Fruit fly (Drosophila melanogaster) whole organism, adult: ENCODE measurements around the gene Sema1a.

Experiments
- CG11617 ChIP-seq: fragments of 200-800 bp; sonication (Bioruptor generic); optimal IDR thresholded peaks from 2 replicates; lab custom pipeline; 2017; ENCODE audit warnings: mild to moderate bottlenecking, missing biosample characterization, missing genetic modification reagents, missing genetic modification characterization
- CG12768 ChIP-seq: fragments of 200-800 bp; sonication (Bioruptor generic); optimal IDR thresholded peaks from 2 replicates; lab custom pipeline; 2017; ENCODE audit warnings: missing biosample characterization, missing genetic modification characterization, mild to moderate bottlenecking, moderate library complexity, missing genetic modification reagents
- CG14711 ChIP-seq: fragments of 200-800 bp; sonication (Bioruptor generic); optimal IDR thresholded peaks from 2 replicates; lab custom pipeline; 2018; ENCODE audit warnings: missing biosample characterization, mild to moderate bottlenecking, missing genetic modification characterization, moderate library complexity
- CG5204 ChIP-seq: fragments of 200-800 bp; sonication (Bioruptor generic); optimal IDR thresholded peaks from 2 replicates; lab custom pipeline; 2016; ENCODE audit warnings: missing biosample characterization, missing genetic modification characterization
- CG7045 ChIP-seq: fragments of 200-800 bp; sonication (Bioruptor generic); optimal IDR thresholded peaks from 2 replicates; lab custom pipeline; 2017; ENCODE audit warnings: missing biosample characterization, mild to moderate bottlenecking, missing genetic modification characterization
- CG7101 ChIP-seq: fragments of 200-800 bp; sonication (Bioruptor generic); optimal IDR thresholded peaks from 2 replicates; lab custom pipeline; 2018; ENCODE audit warnings: missing biosample characterization, mild to moderate bottlenecking, missing genetic modification characterization, moderate library complexity
- Crg-1 ChIP-seq: fragments of 200-800 bp; sonication (Bioruptor generic); optimal IDR thresholded peaks from 2 replicates; lab custom pipeline; 2016; ENCODE audit warnings: missing biosample characterization, missing genetic modification characterization
- bab1 ChIP-seq: fragments of 200-800 bp; sonication (Bioruptor generic); optimal IDR thresholded peaks from 3 replicates; lab custom pipeline; 2019; ENCODE audit warnings: missing biosample characterization, mild to moderate bottlenecking, missing genetic modification characterization, moderate library complexity
- cnc ChIP-seq, 2 experiments: fragments of >200 bp; optimal IDR thresholded peaks; 2 replicates each; lab custom pipeline; 2017
- pad ChIP-seq: fragments of 200-800 bp; sonication (Bioruptor generic); optimal IDR thresholded peaks from 3 replicates; lab custom pipeline; 2017; ENCODE audit warnings: missing biosample characterization, missing genetic modification characterization, mild to moderate bottlenecking, moderate library complexity, missing genetic modification reagents
- tj ChIP-seq: fragments of 200-800 bp; sonication (Bioruptor generic); optimal IDR thresholded peaks from 3 replicates; lab custom pipeline; 2017; ENCODE audit warnings: missing biosample characterization, mild to moderate bottlenecking, missing genetic modification characterization, moderate library complexity
- toe ChIP-seq: fragments of 200-800 bp; sonication (Bioruptor generic); optimal IDR thresholded peaks from 2 replicates; lab custom pipeline; 2016; ENCODE audit warnings: missing biosample characterization, missing genetic modification characterization

dm6 chr2L:8533632-8534031 is 8.3 kb upstream of the Sema1a start:
- TF ChIP-seq tj (GFP tag; lab: Kevin White, UChicago), result no peak
- no peak for TF ChIP-seq CG5204
- TF ChIP-seq CG7045 (GFP tag; lab: Kevin White, UChicago), result no peak
- no peak for TF ChIP-seq cnc (optimal IDR thresholded peaks at IDR 0.05; lab: Kevin White, UChicago)
- TF ChIP-seq CG14711 (tag; lab: Kevin White, UChicago), result no peak
- TF ChIP-seq CG7101 (tag; lab: Kevin White, UChicago), result no peak
- TF ChIP-seq pad (GFP tag; lab: Kevin White, UChicago), result no peak
- no peak for TF ChIP-seq Crg-1 (GFP tag; lab: Kevin White, UChicago)
- no peak for TF ChIP-seq toe (GFP tag; lab: Kevin White, UChicago)
- TF ChIP-seq bab1 (GFP tag; lab: Kevin White, UChicago), result no peak
- no peak for TF ChIP-seq CG11617 (GFP tag; lab: Kevin White, UChicago)
- TF ChIP-seq CG12768 (GFP tag; lab: Kevin White, UChicago), result no peak
